Fruit fly (Drosophila melanogaster): Measurements from ENCODE around the gene CG6650.

Gene CG6650

dm6 chr3L:14036867-14037313 is 5.6 kb downstream of the CG6650 start, which contains the start of gene Hsp110 (continued):
- no peak for TF ChIP-seq abd-A (tag; optimal IDR thresholded peaks at IDR 0.05)
- TF ChIP-seq CG3281 (GFP tag; optimal IDR thresholded peaks at IDR 0.05), result no peak
- peak; percentile 45 for TF ChIP-seq chn (GFP tag; optimal IDR thresholded peaks at IDR 0.05)
- TF ChIP-seq caup (GFP tag; optimal IDR thresholded peaks at IDR 0.05; ENCODE audit: severe bottlenecking), result no peak
- no peak for TF ChIP-seq Tbp (GFP tag; optimal IDR thresholded peaks at IDR 0.05)
- TF ChIP-seq CG14441 (GFP tag; IDR thresholded peaks at IDR 0.05), result no peak
- TF ChIP-seq Atf3 (GFP tag; optimal IDR thresholded peaks at IDR 0.05), result no peak
- no peak for TF ChIP-seq lov (optimal IDR thresholded peaks at IDR 0.05)
- TF ChIP-seq lov (GFP tag; IDR thresholded peaks at IDR 0.05), result no peak
- no peak for TF ChIP-seq Hr78 (GFP tag; optimal IDR thresholded peaks at IDR 0.05)
- TF ChIP-seq ken (GFP tag; IDR thresholded peaks at IDR 0.05), result no peak
- no peak for TF ChIP-seq CG16779 (GFP tag; IDR thresholded peaks at IDR 0.05)
- peak; percentile 98 for TF ChIP-seq hbn (GFP tag; IDR thresholded peaks at IDR 0.05; ENCODE audit: partially characterized antibody)
- peak; percentile 99 for TF ChIP-seq inv (GFP tag; IDR thresholded peaks at IDR 0.05; ENCODE audit: partially characterized antibody)
- no peak for TF ChIP-seq CG3407 (GFP tag; optimal IDR thresholded peaks at IDR 0.05)
- peak; percentile 98 for TF ChIP-seq HLH4C (GFP tag; IDR thresholded peaks at IDR 0.05; ENCODE audit: partially characterized antibody)
- TF ChIP-seq Dip3 (GFP tag; optimal IDR thresholded peaks at IDR 0.05), result peak; percentile 99
- TF ChIP-seq CG18262 (tag; optimal IDR thresholded peaks at IDR 0.05), result no peak
- peak; percentile 46 for TF ChIP-seq MBD-R2 (GFP tag; IDR thresholded peaks at IDR 0.05)
- peak; percentile 8 for TF ChIP-seq CG31365 (tag; optimal IDR thresholded peaks at IDR 0.05)
- no peak for TF ChIP-seq gce (GFP tag; IDR thresholded peaks at IDR 0.05)
- TF ChIP-seq CrebB (tag; optimal IDR thresholded peaks at IDR 0.05), result peak; percentile 23
- no peak for TF ChIP-seq CG17612 (GFP tag; IDR thresholded peaks at IDR 0.05)
- no peak for TF ChIP-seq CG12104 (GFP tag; optimal IDR thresholded peaks at IDR 0.05)
- TF ChIP-seq CG13424 (tag; optimal IDR thresholded peaks at IDR 0.05), result peak; percentile 3
- peak; percentile 27 for TF ChIP-seq CG15601 (tag; optimal IDR thresholded peaks at IDR 0.05)
- no peak for TF ChIP-seq Hey (tag; optimal IDR thresholded peaks at IDR 0.05)
- TF ChIP-seq CG10321 (GFP tag; IDR thresholded peaks at IDR 0.05), result no peak
- no peak for TF ChIP-seq crol (GFP tag; IDR thresholded peaks at IDR 0.05)
- TF ChIP-seq CG1792 (GFP tag; optimal IDR thresholded peaks at IDR 0.05), result peak; percentile 25
- TF ChIP-seq CG14050 (GFP tag; IDR thresholded peaks at IDR 0.05), result no peak
- peak; percentile 22 for TF ChIP-seq BtbVII (GFP tag; optimal IDR thresholded peaks at IDR 0.05)
- no peak for TF ChIP-seq peb (GFP tag; IDR thresholded peaks at IDR 0.05)
- TF ChIP-seq Bdp1 (GFP tag; optimal IDR thresholded peaks at IDR 0.05), result no peak
- TF ChIP-seq CG11456 (GFP tag; IDR thresholded peaks at IDR 0.05), result no peak
- no peak for TF ChIP-seq dimm (GFP tag; IDR thresholded peaks at IDR 0.05)
- peak; percentile 51 for TF ChIP-seq mirr (GFP tag; optimal IDR thresholded peaks at IDR 0.05)
- TF ChIP-seq gcm (GFP tag; optimal IDR thresholded peaks at IDR 0.05), result no peak
- TF ChIP-seq z (GFP tag; IDR thresholded peaks at IDR 0.05), result no peak
- TF ChIP-seq CG11093 (GFP tag; IDR thresholded peaks at IDR 0.05), result no peak
- no peak for TF ChIP-seq pros (GFP tag; optimal IDR thresholded peaks at IDR 0.05)
- peak; percentile 37 for TF ChIP-seq CG7839 (tag; optimal IDR thresholded peaks at IDR 0.05)
- peak; percentile 9 for TF ChIP-seq CTCF (GFP tag; optimal IDR thresholded peaks at IDR 0.05)
- TF ChIP-seq Med (GFP tag), result peak; percentile 89
- no peak for TF ChIP-seq CG18476 (GFP tag; optimal IDR thresholded peaks at IDR 0.05)
- TF ChIP-seq Jarid2 (GFP tag; optimal IDR thresholded peaks at IDR 0.05), result no peak
- TF ChIP-seq PHDP (tag; optimal IDR thresholded peaks at IDR 0.05), result peak; percentile 10
- no peak for TF ChIP-seq gcm2 (GFP tag; optimal IDR thresholded peaks at IDR 0.05)
- TF ChIP-seq CG11504 (tag; optimal IDR thresholded peaks at IDR 0.05), result no peak
- no peak for TF ChIP-seq CG9727 (GFP tag; optimal IDR thresholded peaks at IDR 0.05)
- TF ChIP-seq Chrac-16 (GFP tag; optimal IDR thresholded peaks at IDR 0.05), result no peak
- TF ChIP-seq NfI (GFP tag; optimal IDR thresholded peaks at IDR 0.05), result no peak

Measured in whole organism, embryonic.